Worm (Caenorhabditis elegans): ENCODE results near the gene nlp-59.
A peak's percentile ranks its signal among the peaks of the same experiment; 100 is the strongest.

The nlp-59 gene

DNA sequence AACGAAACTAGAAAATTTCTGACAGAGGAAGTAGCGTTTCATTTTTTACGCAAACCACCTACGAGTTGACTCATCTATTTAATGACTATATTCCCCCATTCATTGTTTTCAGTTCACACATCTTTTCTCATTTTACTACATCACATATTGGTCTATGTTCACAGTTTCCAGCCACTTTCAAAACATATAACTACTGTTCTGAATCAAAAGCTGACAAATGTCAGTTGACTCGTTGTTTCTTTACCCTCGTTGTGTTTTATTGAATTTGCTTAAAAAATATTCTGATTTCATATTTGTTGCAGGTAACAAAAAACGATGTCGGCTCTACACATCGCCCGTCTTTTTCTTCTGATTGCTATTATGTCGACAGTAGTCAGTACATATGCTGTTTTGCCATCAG is at the start of gene nlp-59:
TSS of gene nlp-59 (plus strand) at position 301 of the 400 bp plus-strand sequence.
- TF ChIP-seq nhr-77 (tag; optimal IDR thresholded peaks at IDR 0.05) = no peak
- no peak for TF ChIP-seq skn-1 (tag; optimal IDR thresholded peaks at IDR 0.05)
- no peak for TF ChIP-seq ztf-11 (tag; optimal IDR thresholded peaks at IDR 0.05)
- TF ChIP-seq lin-13 (GFP tag; optimal IDR thresholded peaks at IDR 0.05) = no peak
- no peak for TF ChIP-seq gmeb-1 (tag; optimal IDR thresholded peaks at IDR 0.05)
- TF ChIP-seq nhr-129 (tag; optimal IDR thresholded peaks at IDR 0.05) = no peak
- no peak for TF ChIP-seq C34F6.9 (tag; optimal IDR thresholded peaks at IDR 0.05)
- TF ChIP-seq egl-27 (tag; optimal IDR thresholded peaks at IDR 0.05) = no peak
- no peak for TF ChIP-seq sem-4 (tag; optimal IDR thresholded peaks at IDR 0.05)
- no peak for TF ChIP-seq R02D3.7 (tag; optimal IDR thresholded peaks at IDR 0.05)

DNA sequence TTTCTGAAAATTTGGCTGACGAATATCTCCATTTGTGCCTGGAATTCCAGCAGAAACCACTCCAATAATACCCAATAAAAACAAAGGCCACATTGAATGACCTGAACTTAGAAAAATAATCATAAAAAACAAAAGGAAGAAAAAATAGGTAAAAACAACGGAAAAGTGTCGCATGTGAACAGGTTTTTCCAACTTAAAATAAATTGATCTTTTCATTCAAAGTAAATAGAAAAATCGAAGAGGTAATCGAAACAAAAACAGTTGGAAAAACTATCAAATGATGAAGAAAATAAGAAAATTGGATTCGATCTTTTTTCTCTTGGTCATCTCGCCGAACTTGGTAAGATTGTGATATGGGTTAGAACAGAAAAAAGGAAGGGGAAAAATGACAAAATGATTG is 49.7 kb upstream of the nlp-59 start, which contains the start of gene zmp-4:
TSS of gene zmp-4 (minus strand) at position 101 of the 400 bp plus-strand sequence.
- TF ChIP-seq lin-11 (tag; optimal IDR thresholded peaks at IDR 0.05) (no peak), crh-2 (tag; optimal IDR thresholded peaks at IDR 0.05) (no peak), nhr-77 (tag; optimal IDR thresholded peaks at IDR 0.05) (no peak), dmd-4 (tag; optimal IDR thresholded peaks at IDR 0.05) (no peak), unc-55 (GFP tag; optimal IDR thresholded peaks at IDR 0.05) (no peak), lsy-2 (tag; optimal IDR thresholded peaks at IDR 0.05) (no peak), gmeb-1 (tag; optimal IDR thresholded peaks at IDR 0.05) (no peak), nhr-11 (tag; optimal IDR thresholded peaks at IDR 0.05) (no peak), lin-13 (GFP tag; optimal IDR thresholded peaks at IDR 0.05) (no peak), zag-1 (tag; optimal IDR thresholded peaks at IDR 0.05) (no peak), skn-1 (tag; optimal IDR thresholded peaks at IDR 0.05) (no peak)

DNA sequence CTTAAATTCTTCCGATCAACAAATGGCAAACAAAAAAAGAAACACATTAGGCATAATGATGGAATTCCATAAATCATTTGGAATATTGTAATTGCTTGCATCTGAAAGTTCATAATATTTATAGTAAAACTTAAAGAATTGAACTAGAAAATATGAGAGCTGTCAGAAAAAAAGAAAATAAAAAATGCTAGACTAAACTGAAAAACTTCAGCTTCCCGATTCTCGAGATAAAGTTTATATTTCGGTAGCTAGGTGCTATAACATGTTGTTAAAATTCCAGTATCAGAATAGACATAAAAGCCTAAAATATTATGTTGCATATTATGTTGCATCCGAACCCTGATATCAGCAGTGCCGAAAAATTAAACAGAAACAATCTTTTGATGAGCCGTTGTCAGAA is 47.1 kb upstream of the nlp-59 start, which contains the start of gene srg-54:
TSS of gene srg-54 (minus strand) at position 101 of the 400 bp plus-strand sequence.
- TF ChIP-seq nhr-21 (tag; optimal IDR thresholded peaks at IDR 0.05) = no peak
- TF ChIP-seq sma-3 (GFP tag; optimal IDR thresholded peaks at IDR 0.05) = no peak
- no peak for TF ChIP-seq zag-1 (tag; optimal IDR thresholded peaks at IDR 0.05)
- no peak for TF ChIP-seq alr-1 (tag; optimal IDR thresholded peaks at IDR 0.05)
- TF ChIP-seq nhr-11 (tag; optimal IDR thresholded peaks at IDR 0.05) = no peak
- no peak for TF ChIP-seq nhr-10 (tag; optimal IDR thresholded peaks at IDR 0.05)
- no peak for TF ChIP-seq elt-3 (tag; optimal IDR thresholded peaks at IDR 0.05)

- TF ChIP-seq nhr-6 (tag; optimal IDR thresholded peaks at IDR 0.05) = no peak
- no peak for TF ChIP-seq unc-39 (tag; optimal IDR thresholded peaks at IDR 0.05)
- no peak for TF ChIP-seq aly-2 (tag; optimal IDR thresholded peaks at IDR 0.05)
- no peak for TF ChIP-seq unc-62 (GFP tag; optimal IDR thresholded peaks at IDR 0.05)
These were observed 43.0 kb upstream of the nlp-59 start, which contains the start of gene srg-55 for ce11 chrV:14928248-14928647. srg-55 (minus strand) TSS chrV:14928348.

DNA sequence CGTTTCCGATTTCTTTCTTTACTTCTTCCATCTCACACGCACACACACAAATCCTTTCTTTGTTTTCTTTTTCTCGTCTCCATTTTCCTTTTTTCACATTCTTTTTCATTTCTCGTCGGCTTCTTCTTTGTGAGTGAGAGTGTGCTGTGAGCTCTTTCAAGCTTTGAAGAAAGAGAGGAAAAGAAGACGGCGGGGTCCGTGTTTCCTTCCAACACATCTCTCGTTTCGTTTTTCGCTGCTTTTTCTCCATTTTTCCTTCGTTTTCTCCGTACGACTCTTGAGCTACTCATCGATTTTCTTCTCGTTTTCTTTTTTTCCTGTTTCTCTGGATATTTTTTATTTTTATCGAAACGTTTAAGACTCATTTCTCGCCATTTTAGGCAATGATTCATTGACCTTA is 41.1 kb upstream of the nlp-59 start:
- TF ChIP-seq lsy-2 (tag; optimal IDR thresholded peaks at IDR 0.05) (peak in 1 of 2 experiments; percentile 31), egl-27 (tag; optimal IDR thresholded peaks at IDR 0.05) (no peak), unc-39 (tag; optimal IDR thresholded peaks at IDR 0.05) (no peak), C34F6.9 (tag; optimal IDR thresholded peaks at IDR 0.05) (peak; percentile 70), unc-55 (GFP tag; optimal IDR thresholded peaks at IDR 0.05) (peak; percentile 93), mbf-1 (tag; optimal IDR thresholded peaks at IDR 0.05) (no peak), F13H6.1 (tag; optimal IDR thresholded peaks at IDR 0.05) (peak; percentile 7), crh-2 (tag; optimal IDR thresholded peaks at IDR 0.05) (peak; percentile 46), Y55F3AM.14 (GFP tag; optimal IDR thresholded peaks at IDR 0.05) (peak; percentile 3), nhr-129 (tag; optimal IDR thresholded peaks at IDR 0.05) (peak; percentile 44), unc-62 (GFP tag; optimal IDR thresholded peaks at IDR 0.05) (no peak)

DNA sequence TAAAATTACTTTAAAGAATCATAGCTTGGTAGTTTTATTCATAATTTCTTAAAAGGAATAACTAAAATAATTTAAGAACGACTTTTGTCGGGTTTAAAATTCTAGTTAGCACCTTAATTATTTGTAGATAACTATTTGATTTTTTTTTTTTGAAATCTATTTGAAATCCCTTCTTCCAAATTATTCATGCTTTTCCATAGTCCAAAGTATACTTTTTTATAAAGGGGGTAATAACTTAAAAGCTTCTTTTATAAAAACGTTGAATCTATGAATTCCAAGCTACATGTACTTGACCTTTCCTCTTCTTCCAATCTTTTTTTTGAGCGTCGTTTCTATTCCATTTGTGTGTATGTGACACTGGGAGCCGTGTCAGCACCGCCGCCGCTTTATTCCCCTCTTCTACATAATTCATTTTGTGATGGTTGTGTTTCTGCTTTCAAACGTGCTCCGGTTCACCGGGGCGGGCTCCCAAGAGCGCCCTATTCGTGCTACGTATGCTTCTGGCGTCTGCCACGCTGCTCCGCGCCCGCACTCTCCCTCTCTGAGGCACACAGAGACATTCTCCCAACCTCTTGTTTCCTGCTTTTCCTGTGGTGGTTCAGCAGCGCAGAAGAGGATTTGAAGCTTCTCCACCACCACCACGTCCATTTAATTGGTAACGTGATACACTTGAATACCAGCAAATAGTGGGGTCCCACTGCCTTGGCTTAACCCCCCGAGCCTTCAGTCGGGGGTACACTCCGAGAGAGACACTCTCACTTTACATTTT is 37.6 kb upstream of the nlp-59 start:
- TF ChIP-seq lin-39 (tag; optimal IDR thresholded peaks at IDR 0.05) = no peak
- no peak for TF ChIP-seq ztf-11 (tag; optimal IDR thresholded peaks at IDR 0.05)
- no peak for TF ChIP-seq unc-62 (GFP tag; optimal IDR thresholded peaks at IDR 0.05)
- TF ChIP-seq nhr-129 (tag; optimal IDR thresholded peaks at IDR 0.05) = no peak
- no peak for TF ChIP-seq mdl-1 (tag; optimal IDR thresholded peaks at IDR 0.05)
- TF ChIP-seq ZK546.5 (tag; optimal IDR thresholded peaks at IDR 0.05) = no peak
- no peak for TF ChIP-seq elt-1 (tag; optimal IDR thresholded peaks at IDR 0.05)
- no peak for TF ChIP-seq dmd-4 (tag; optimal IDR thresholded peaks at IDR 0.05)
- no peak for TF ChIP-seq skn-1 (tag; optimal IDR thresholded peaks at IDR 0.05)
- TF ChIP-seq aly-2 (tag; optimal IDR thresholded peaks at IDR 0.05) = no peak
- no peak for TF ChIP-seq ceh-16 (tag; optimal IDR thresholded peaks at IDR 0.05)
- no peak for TF ChIP-seq ama-1 (optimal IDR thresholded peaks at IDR 0.05)
- TF ChIP-seq nhr-6 (tag; optimal IDR thresholded peaks at IDR 0.05) = no peak
- no peak for TF ChIP-seq Y55F3AM.14 (GFP tag; optimal IDR thresholded peaks at IDR 0.05)
- no peak for TF ChIP-seq egl-27 (tag; optimal IDR thresholded peaks at IDR 0.05)
- no peak for TF ChIP-seq mbf-1 (tag; optimal IDR thresholded peaks at IDR 0.05)
- no peak for TF ChIP-seq alr-1 (tag; optimal IDR thresholded peaks at IDR 0.05)
- TF ChIP-seq mab-5 (tag; optimal IDR thresholded peaks at IDR 0.05) = no peak
- TF ChIP-seq unc-39 (tag; optimal IDR thresholded peaks at IDR 0.05) = no peak
- TF ChIP-seq nhr-237 (tag; optimal IDR thresholded peaks at IDR 0.05) = no peak
